Worm (Caenorhabditis elegans) whole organism, L1 larva: ENCODE data around the gene Y48A6B.8.

Experiments
- C04F5.9 ChIP-seq: sonication (generic microtip); optimal IDR thresholded peaks from 2 replicates; lab custom pipeline; 2016; ENCODE audit warnings: missing genetic modification characterization, missing compliant biosample characterization
- C16A3.4 ChIP-seq: fragments of 150-350 bp; optimal IDR thresholded peaks from 2 replicates; lab custom pipeline; 2014; ENCODE audit warnings: missing biosample characterization, missing genetic modification characterization
- Y116A8C.19 ChIP-seq: sonication (generic microtip); optimal IDR thresholded peaks from 2 replicates; lab custom pipeline; 2016; ENCODE audit warnings: missing compliant biosample characterization, missing genetic modification characterization, borderline replicate concordance
- aly-2 ChIP-seq: fragments of 150-350 bp; optimal IDR thresholded peaks from 2 replicates; lab custom pipeline; 2014; ENCODE audit warnings: missing biosample characterization, missing genetic modification characterization
- blmp-1 ChIP-seq: fragments of 150-350 bp; optimal IDR thresholded peaks from 2 replicates; lab custom pipeline; 2014; ENCODE audit warnings: missing biosample characterization, missing genetic modification characterization
- ceh-8 ChIP-seq: fragments of 200-800 bp; sonication (Bioruptor generic); optimal IDR thresholded peaks from 2 replicates; lab custom pipeline; 2018; ENCODE audit warnings: mild to moderate bottlenecking, missing genetic modification characterization, moderate library complexity, missing compliant biosample characterization
- ceh-88 ChIP-seq: fragments of 200-800 bp; sonication (Bioruptor generic); IDR thresholded peaks from 2 replicates; pipeline ENCODE4 v1.3.6; 2022; ENCODE audit warnings: missing genetic modification characterization, missing compliant biosample characterization
- ceh-90 ChIP-seq: sonication (generic microtip); optimal IDR thresholded peaks from 2 replicates; lab custom pipeline; 2016; ENCODE audit warnings: missing genetic modification characterization, missing compliant biosample characterization
- dsc-1 ChIP-seq: sonication (generic microtip); optimal IDR thresholded peaks from 2 replicates; lab custom pipeline; 2016; ENCODE audit warnings: mild to moderate bottlenecking, missing genetic modification characterization, missing compliant biosample characterization
- efl-1 ChIP-seq, 4 experiments: fragments of 150-350 bp; optimal IDR thresholded peaks in 3 of 4; peaks in 1 of 4; 1 replicate in 1 of 4; 2 replicates in 3 of 4; lab custom pipeline; 2014; ENCODE audit warnings: missing biosample characterization in 2 of 4, missing genetic modification characterization in 2 of 4, missing genetic modification reagents in 2 of 4
- efl-3 ChIP-seq: fragments of 200-800 bp; sonication (Bioruptor generic); optimal IDR thresholded peaks from 2 replicates; lab custom pipeline; 2018; ENCODE audit warnings: mild to moderate bottlenecking, missing genetic modification characterization, missing compliant biosample characterization
- elt-2 ChIP-seq: sonication (generic microtip); optimal IDR thresholded peaks from 2 replicates; lab custom pipeline; 2016; ENCODE audit warnings: missing genetic modification characterization, mild to moderate bottlenecking, inconsistent platforms, missing compliant biosample characterization, missing genetic modification reagents
- elt-3 ChIP-seq, 6 experiments: fragments of 150-350 bp in 1 of 6; sonication (generic microtip); optimal IDR thresholded peaks; 2 replicates each; lab custom pipeline; 2017 to 2018; ENCODE audit warnings: missing biosample characterization in 6 of 6, missing genetic modification characterization in 6 of 6, inconsistent platforms in 1 of 6
- fos-1 ChIP-seq: fragments of 150-350 bp; optimal IDR thresholded peaks from 2 replicates; lab custom pipeline; 2014; ENCODE audit warnings: missing biosample characterization, missing genetic modification characterization
- lin-14 ChIP-seq: fragments of 200-800 bp; sonication (Bioruptor generic); optimal IDR thresholded peaks from 2 replicates; lab custom pipeline; 2018; ENCODE audit warnings: mild to moderate bottlenecking, missing genetic modification characterization, moderate library complexity, missing compliant biosample characterization
- lin-35 ChIP-seq, 2 experiments: fragments of 150-350 bp; optimal IDR thresholded peaks; 2 replicates each; lab custom pipeline; 2014; ENCODE audit warnings: missing biosample characterization in 2 of 2, missing genetic modification characterization in 2 of 2, missing genetic modification reagents in 2 of 2
- lin-39 ChIP-seq: fragments of 150-350 bp; optimal IDR thresholded peaks from 2 replicates; lab custom pipeline; 2014; ENCODE audit warnings: missing biosample characterization, missing genetic modification reagents, missing genetic modification characterization
- lir-3 ChIP-seq: sonication (generic microtip); optimal IDR thresholded peaks from 2 replicates; lab custom pipeline; 2016; ENCODE audit warnings: mild to moderate bottlenecking, missing genetic modification characterization, moderate library complexity, missing compliant biosample characterization; ENCODE audit not compliant: poor library complexity
- lsy-2 ChIP-seq, 2 experiments: fragments of 150-350 bp; optimal IDR thresholded peaks; 2 replicates each; lab custom pipeline; 2014; ENCODE audit warnings: missing biosample characterization in 2 of 2, missing genetic modification characterization in 2 of 2
- mdl-1 ChIP-seq, 2 experiments: fragments of 150-350 bp; optimal IDR thresholded peaks; 2 replicates each; lab custom pipeline; 2014 to 2017; ENCODE audit warnings: missing biosample characterization in 2 of 2, missing genetic modification characterization in 2 of 2, inconsistent platforms in 1 of 2
- mef-2 ChIP-seq: fragments of 150-350 bp; optimal IDR thresholded peaks from 2 replicates; lab custom pipeline; 2014; ENCODE audit warnings: missing biosample characterization, missing genetic modification characterization
- mep-1 ChIP-seq: fragments of 150-350 bp; optimal IDR thresholded peaks from 2 replicates; lab custom pipeline; 2014; ENCODE audit warnings: missing biosample characterization, missing genetic modification characterization
- nhr-19 ChIP-seq: fragments of 200-800 bp; sonication (Bioruptor generic); conservative IDR thresholded peaks from 2 replicates; pipeline ENCODE4 v1.3.6; 2022; ENCODE audit warnings: missing genetic modification characterization, missing compliant biosample characterization
- nhr-237 ChIP-seq: fragments of 150-350 bp; optimal IDR thresholded peaks from 2 replicates; lab custom pipeline; 2014; ENCODE audit warnings: missing biosample characterization, missing genetic modification characterization
- nhr-76 ChIP-seq: sonication (generic microtip); optimal IDR thresholded peaks from 2 replicates; lab custom pipeline; 2017; ENCODE audit warnings: missing biosample characterization, missing genetic modification characterization
- nhr-77 ChIP-seq: fragments of 150-350 bp; optimal IDR thresholded peaks from 2 replicates; lab custom pipeline; 2014; ENCODE audit warnings: missing biosample characterization, missing genetic modification characterization
- nhr-84 ChIP-seq: sonication (generic microtip); optimal IDR thresholded peaks from 2 replicates; lab custom pipeline; 2017; ENCODE audit warnings: missing biosample characterization, missing genetic modification characterization
- nhr-85 ChIP-seq: sonication (generic microtip); peaks from one replicate; lab custom pipeline; 2016; ENCODE audit warnings: missing genetic modification characterization, inconsistent platforms, missing compliant biosample characterization
- nhr-90 ChIP-seq: sonication (generic microtip); optimal IDR thresholded peaks from 2 replicates; lab custom pipeline; 2016; ENCODE audit warnings: mild to moderate bottlenecking, missing genetic modification characterization, missing compliant biosample characterization; ENCODE audit not compliant: poor library complexity
- pax-3 ChIP-seq: fragments of 200-800 bp; sonication (Bioruptor generic); optimal IDR thresholded peaks from 2 replicates; lab custom pipeline; 2018; ENCODE audit warnings: mild to moderate bottlenecking, missing genetic modification characterization, moderate library complexity, missing compliant biosample characterization
- skn-1 ChIP-seq: fragments of 150-350 bp; optimal IDR thresholded peaks from 2 replicates; lab custom pipeline; 2014; ENCODE audit warnings: missing biosample characterization, missing genetic modification characterization
- snu-23 ChIP-seq: sonication (generic microtip); optimal IDR thresholded peaks from 2 replicates; lab custom pipeline; 2016; ENCODE audit warnings: missing genetic modification characterization, missing compliant biosample characterization
- sox-4 ChIP-seq: sonication (generic microtip); optimal IDR thresholded peaks from 2 replicates; lab custom pipeline; 2016; ENCODE audit warnings: missing genetic modification characterization, missing compliant biosample characterization
- sup-37 ChIP-seq: fragments of 200-800 bp; sonication (Bioruptor generic); optimal IDR thresholded peaks from 2 replicates; lab custom pipeline; 2018; ENCODE audit warnings: mild to moderate bottlenecking, missing genetic modification characterization, missing compliant biosample characterization
- swsn-7 ChIP-seq: sonication (generic microtip); optimal IDR thresholded peaks from 2 replicates; lab custom pipeline; 2016; ENCODE audit warnings: missing genetic modification characterization, missing compliant biosample characterization
- tbx-2 ChIP-seq: sonication (generic microtip); optimal IDR thresholded peaks from 2 replicates; lab custom pipeline; 2016; ENCODE audit warnings: missing genetic modification characterization, missing compliant biosample characterization
- tlp-1 ChIP-seq: fragments of 150-350 bp; optimal IDR thresholded peaks from 2 replicates; lab custom pipeline; 2014; ENCODE audit warnings: missing biosample characterization, missing genetic modification characterization
- unc-30 ChIP-seq: sonication (generic microtip); optimal IDR thresholded peaks from 2 replicates; lab custom pipeline; 2017; ENCODE audit warnings: missing biosample characterization, missing genetic modification characterization
- unc-62 ChIP-seq: fragments of 150-350 bp; optimal IDR thresholded peaks from 2 replicates; lab custom pipeline; 2014; ENCODE audit warnings: missing biosample characterization, missing genetic modification reagents, missing genetic modification characterization
- unc-86 ChIP-seq: sonication (generic microtip); optimal IDR thresholded peaks from 2 replicates; lab custom pipeline; 2016; ENCODE audit warnings: missing genetic modification characterization, missing compliant biosample characterization
- unc-98 ChIP-seq: fragments of 200-800 bp; sonication (Bioruptor generic); IDR thresholded peaks from 2 replicates; pipeline ENCODE4 v1.3.6; 2022; ENCODE audit warnings: missing genetic modification characterization, missing compliant biosample characterization
- xbp-1 ChIP-seq: sonication (generic microtip); optimal IDR thresholded peaks from 2 replicates; lab custom pipeline; 2016; ENCODE audit warnings: missing genetic modification characterization, missing compliant biosample characterization
- zip-4 ChIP-seq: fragments of 200-800 bp; sonication (Bioruptor generic); optimal IDR thresholded peaks from 2 replicates; lab custom pipeline; 2018; ENCODE audit warnings: mild to moderate bottlenecking, missing genetic modification characterization, moderate library complexity, missing compliant biosample characterization
- ztf-11 ChIP-seq, 2 experiments: sonication (generic microtip); optimal IDR thresholded peaks; 2 replicates each; lab custom pipeline; 2016 to 2017; ENCODE audit warnings: missing genetic modification characterization in 2 of 2, missing biosample characterization in 1 of 2, missing compliant biosample characterization in 1 of 2

Gene Y48A6B.8

ce11 chrIII:11050658-11051118 is 21.5 kb upstream of the Y48A6B.8 start:
- TF ChIP-seq lin-14 (GFP tag; lab: Kevin White, UChicago) (peak; percentile 63), unc-98 (GFP tag; lab: Robert Waterston, UW) (no peak), tlp-1 (no peak), sup-37 (GFP tag; lab: Kevin White, UChicago) (no peak), efl-1 (optimal IDR thresholded peaks at IDR 0.05; lab: Kevin White, UChicago) (no peak), efl-1 (GFP tag; optimal IDR thresholded peaks at IDR 0.05 in 1 of 2; lab: Kevin White, UChicago) (peak in 1 of 2 experiments; percentile 58), lin-35 (GFP tag; optimal IDR thresholded peaks at IDR 0.05; lab: Kevin White, UChicago) (no peak), nhr-84 (no peak), nhr-90 (tag; lab: Kevin White, UChicago) (no peak)

- TF ChIP-seq sox-4 (tag; lab: Kevin White, UChicago) (no peak), lin-14 (GFP tag; lab: Kevin White, UChicago) (peak; percentile 31), lin-35 (GFP tag; optimal IDR thresholded peaks at IDR 0.05; lab: Kevin White, UChicago) (peak in 1 of 2 experiments; percentile 28), blmp-1 (tag; lab: Kevin White, UChicago) (peak; percentile 80), C04F5.9 (tag; lab: Kevin White, UChicago) (no peak), ztf-11 (tag; optimal IDR thresholded peaks at IDR 0.05; lab: Kevin White, UChicago) (no peak), swsn-7 (tag; lab: Kevin White, UChicago) (no peak), elt-3 (tag; optimal IDR thresholded peaks at IDR 0.05; lab: Kevin White, UChicago) (peak in 1 of 6 experiments; percentile 47)
Measured at ce11 chrIII:11046549-11046948, 17.3 kb upstream of the Y48A6B.8 start.

- TF ChIP-seq lin-39 (tag; lab: Kevin White, UChicago) = no peak
Measured at ce11 chrIII:11045196-11045595, 16.0 kb upstream of the Y48A6B.8 start.

- TF ChIP-seq pax-3 (no peak), lin-14 (GFP tag; lab: Kevin White, UChicago) (peak; percentile 41), efl-3 (GFP tag; lab: Kevin White, UChicago) (no peak), nhr-19 (GFP tag; lab: Robert Waterston, UW) (no peak), mdl-1 (tag; optimal IDR thresholded peaks at IDR 0.05; lab: Kevin White, UChicago) (peak in 1 of 2 experiments; percentile 48), snu-23 (GFP tag; lab: Kevin White, UChicago) (no peak), efl-1 (optimal IDR thresholded peaks at IDR 0.05; lab: Kevin White, UChicago) (no peak), efl-1 (GFP tag; optimal IDR thresholded peaks at IDR 0.05 in 1 of 2; lab: Kevin White, UChicago) (peak in 1 of 2 experiments; percentile 86), zip-4 (GFP tag; lab: Kevin White, UChicago) (no peak), lsy-2 (tag; optimal IDR thresholded peaks at IDR 0.05; lab: Kevin White, UChicago) (no peak), nhr-76 (tag; lab: Kevin White, UChicago) (no peak), nhr-77 (tag; lab: Kevin White, UChicago) (no peak), tlp-1 (no peak), Y116A8C.19 (tag; lab: Kevin White, UChicago) (no peak), blmp-1 (tag; lab: Kevin White, UChicago) (peak; percentile 88), lir-3 (tag; lab: Kevin White, UChicago) (no peak), lin-35 (GFP tag; optimal IDR thresholded peaks at IDR 0.05; lab: Kevin White, UChicago) (peak in 1 of 2 experiments; percentile 20), unc-86 (tag; lab: Kevin White, UChicago) (no peak)
Measured at ce11 chrIII:11040606-11041005, 11.4 kb upstream of the Y48A6B.8 start.

ce11 chrIII:11039250-11039649 is 10.0 kb upstream of the Y48A6B.8 start:
- TF ChIP-seq unc-30 = no peak
- no peak for TF ChIP-seq mef-2
- TF ChIP-seq lin-39 (tag; lab: Kevin White, UChicago) = no peak
- no peak for TF ChIP-seq ceh-90
- peak; percentile 73 for TF ChIP-seq skn-1 (tag; lab: Kevin White, UChicago)
- TF ChIP-seq elt-2 (tag; lab: Kevin White, UChicago) = no peak
- no peak for TF ChIP-seq ceh-8
- TF ChIP-seq tbx-2 (tag; lab: Kevin White, UChicago) = no peak
- TF ChIP-seq mep-1 = peak; percentile 54
- no peak for TF ChIP-seq unc-62 (GFP tag; lab: Kevin White, UChicago)
- peak; percentile 38 for TF ChIP-seq C16A3.4 (tag; lab: Kevin White, UChicago)
- no peak for TF ChIP-seq nhr-85 (tag; lab: Kevin White, UChicago)
- no peak for TF ChIP-seq aly-2 (tag; lab: Kevin White, UChicago)
- no peak for TF ChIP-seq swsn-7 (tag; lab: Kevin White, UChicago)
- no peak for TF ChIP-seq ceh-88 (GFP tag; lab: Robert Waterston, UW)
- TF ChIP-seq elt-3 (tag; optimal IDR thresholded peaks at IDR 0.05; lab: Kevin White, UChicago) = no peak
- TF ChIP-seq xbp-1 (tag; lab: Kevin White, UChicago) = no peak
- TF ChIP-seq fos-1 (tag; lab: Kevin White, UChicago) = no peak
- no peak for TF ChIP-seq nhr-237 (tag; lab: Kevin White, UChicago)
- peak; percentile 45 for TF ChIP-seq snu-23 (GFP tag; lab: Kevin White, UChicago)
- TF ChIP-seq dsc-1 (tag; lab: Kevin White, UChicago) = no peak
